Fruit fly (Drosophila melanogaster) whole organism, embryonic: ENCODE results near the gene ppk24.
A peak's percentile ranks its signal among the peaks of the same experiment; 100 is the strongest.

ENCODE experiments used
- Blimp-1 ChIP-seq: fragments of 200-800 bp; sonication (Bioruptor generic); optimal IDR thresholded peaks from 3 replicates; lab custom pipeline; 2018; ENCODE audit warnings: missing biosample characterization, missing genetic modification characterization, mild to moderate bottlenecking, moderate library complexity, missing genetic modification reagents
- CG10959 ChIP-seq: fragments of 200-800 bp; sonication (Bioruptor generic); IDR thresholded peaks from 2 replicates; pipeline ENCODE4 v1.3.6; 2022; ENCODE audit warnings: missing biosample characterization, missing genetic modification characterization
- CG11093 ChIP-seq: fragments of 200-800 bp; sonication (Bioruptor generic); IDR thresholded peaks from 3 replicates; pipeline ENCODE4 v1.3.6; 2022; ENCODE audit warnings: missing biosample characterization, missing genetic modification characterization
- CG11504 ChIP-seq: fragments of 200-800 bp; sonication (Bioruptor generic); optimal IDR thresholded peaks from 3 replicates; lab custom pipeline; 2019; ENCODE audit warnings: missing biosample characterization, mild to moderate bottlenecking, missing genetic modification characterization, moderate library complexity
- CG11560 ChIP-seq: fragments of 200-800 bp; sonication (Bioruptor generic); IDR thresholded peaks from 3 replicates; pipeline ENCODE4 v1.3.6; 2022; ENCODE audit warnings: missing biosample characterization, missing genetic modification characterization
- CG11695 ChIP-seq: fragments of 200-800 bp; sonication (Bioruptor generic); IDR thresholded peaks from 3 replicates; pipeline ENCODE4 v1.3.6; 2022; ENCODE audit warnings: missing biosample characterization, missing genetic modification characterization
- CG12391 ChIP-seq: fragments of 200-800 bp; sonication (Bioruptor generic); optimal IDR thresholded peaks from 3 replicates; lab custom pipeline; 2018; ENCODE audit warnings: missing biosample characterization, mild to moderate bottlenecking, missing genetic modification characterization, moderate library complexity
- CG14014 ChIP-seq: fragments of 200-800 bp; sonication (Bioruptor generic); IDR thresholded peaks from 2 replicates; pipeline ENCODE4 v1.3.6; 2022; ENCODE audit warnings: missing biosample characterization, missing genetic modification characterization
- CG15479 ChIP-seq: fragments of 200-800 bp; sonication (Bioruptor generic); optimal IDR thresholded peaks from 3 replicates; lab custom pipeline; 2019; ENCODE audit warnings: missing biosample characterization, mild to moderate bottlenecking, missing genetic modification characterization, moderate library complexity
- CG2202 ChIP-seq: fragments of 200-800 bp; sonication (Bioruptor generic); optimal IDR thresholded peaks from 2 replicates; lab custom pipeline; 2018; ENCODE audit warnings: missing biosample characterization, mild to moderate bottlenecking, missing genetic modification characterization
- CG31441 ChIP-seq: fragments of 200-800 bp; sonication (Bioruptor generic); IDR thresholded peaks from 2 replicates; pipeline ENCODE4 v1.3.6; 2022; ENCODE audit warnings: missing biosample characterization, missing genetic modification characterization
- CG3163 ChIP-seq: fragments of 200-800 bp; sonication (Bioruptor generic); optimal IDR thresholded peaks from 3 replicates; lab custom pipeline; 2016; ENCODE audit warnings: missing biosample characterization, missing genetic modification characterization
- CG34422 ChIP-seq: fragments of 200-800 bp; sonication (Bioruptor generic); IDR thresholded peaks from 3 replicates; pipeline ENCODE4 v1.3.6; 2022; ENCODE audit warnings: missing biosample characterization, missing genetic modification characterization
- CG4328 ChIP-seq: fragments of 200-800 bp; sonication (Bioruptor generic); optimal IDR thresholded peaks from 3 replicates; lab custom pipeline; 2017; ENCODE audit warnings: missing biosample characterization, missing genetic modification reagents, missing genetic modification characterization
- CG43689 ChIP-seq: fragments of 200-800 bp; sonication (Bioruptor generic); IDR thresholded peaks from 2 replicates; pipeline ENCODE4 v1.3.6; 2022; ENCODE audit warnings: missing biosample characterization, missing genetic modification characterization
- CG6654 ChIP-seq: fragments of 200-800 bp; sonication (Bioruptor generic); optimal IDR thresholded peaks from 2 replicates; lab custom pipeline; 2017; ENCODE audit warnings: missing biosample characterization, mild to moderate bottlenecking, missing genetic modification characterization
- CG6683 ChIP-seq: fragments of 200-800 bp; sonication (Bioruptor generic); optimal IDR thresholded peaks from 2 replicates; lab custom pipeline; 2017; ENCODE audit warnings: missing biosample characterization, mild to moderate bottlenecking, missing genetic modification characterization, missing genetic modification reagents
- CG7928 ChIP-seq: fragments of 200-800 bp; sonication (Bioruptor generic); optimal IDR thresholded peaks from 2 replicates; lab custom pipeline; 2017; ENCODE audit warnings: missing biosample characterization, mild to moderate bottlenecking, missing genetic modification characterization
- CG8281 ChIP-seq: fragments of 200-800 bp; sonication (Bioruptor generic); optimal IDR thresholded peaks from 2 replicates; lab custom pipeline; 2018; ENCODE audit warnings: missing biosample characterization, mild to moderate bottlenecking, missing genetic modification characterization, moderate library complexity
- CG8944 ChIP-seq: fragments of 200-800 bp; sonication (Bioruptor generic); optimal IDR thresholded peaks from 3 replicates; lab custom pipeline; 2016; ENCODE audit warnings: missing biosample characterization, missing genetic modification characterization
- Camta ChIP-seq: fragments of 200-800 bp; sonication (Bioruptor generic); optimal IDR thresholded peaks from 2 replicates; lab custom pipeline; 2016; ENCODE audit warnings: missing biosample characterization, missing genetic modification characterization
- CrebB ChIP-seq: fragments of 200-800 bp; sonication (Bioruptor generic); optimal IDR thresholded peaks from 3 replicates; lab custom pipeline; 2018; ENCODE audit warnings: missing biosample characterization, mild to moderate bottlenecking, missing genetic modification characterization
- Dip3 ChIP-seq: fragments of 200-800 bp; sonication (Bioruptor generic); optimal IDR thresholded peaks from 3 replicates; lab custom pipeline; 2016; ENCODE audit warnings: missing biosample characterization, missing genetic modification characterization
- Drgx ChIP-seq: fragments of 200-800 bp; sonication (Bioruptor generic); IDR thresholded peaks from 2 replicates; pipeline ENCODE4 v1.3.6; 2022; ENCODE audit warnings: missing biosample characterization, missing genetic modification characterization
- Gug ChIP-seq: fragments of 200-800 bp; sonication (Bioruptor generic); IDR thresholded peaks from 4 replicates; pipeline ENCODE4 v1.3.6; 2022; ENCODE audit warnings: missing biosample characterization, missing genetic modification characterization
- Hr51 ChIP-seq, 2 experiments: fragments of 200-800 bp; sonication (Bioruptor generic); optimal IDR thresholded peaks; 2 replicates in 1 of 2; 3 replicates in 1 of 2; lab custom pipeline; 2016 to 2018; ENCODE audit warnings: missing biosample characterization in 2 of 2, missing genetic modification characterization in 2 of 2, mild to moderate bottlenecking in 1 of 2, moderate library complexity in 1 of 2
- Mes4 ChIP-seq: fragments of 200-800 bp; sonication (Bioruptor generic); optimal IDR thresholded peaks from 2 replicates; lab custom pipeline; 2016; ENCODE audit warnings: missing biosample characterization, missing genetic modification characterization
- NFAT ChIP-seq: fragments of 200-800 bp; sonication (Bioruptor generic); IDR thresholded peaks from 2 replicates; pipeline ENCODE4 v1.3.6; 2022; ENCODE audit warnings: missing biosample characterization, missing genetic modification characterization
- Neu2 ChIP-seq: fragments of 200-800 bp; sonication (Bioruptor generic); optimal IDR thresholded peaks from 3 replicates; lab custom pipeline; 2016; ENCODE audit warnings: missing biosample characterization, missing genetic modification characterization, borderline replicate concordance
- Pdp1 ChIP-seq, 2 experiments: fragments of 200-800 bp; sonication (Bioruptor generic); optimal IDR thresholded peaks; 3 replicates each; lab custom pipeline; 2016; ENCODE audit warnings: missing biosample characterization in 2 of 2, missing genetic modification characterization in 2 of 2, mild to moderate bottlenecking in 1 of 2, moderate library complexity in 1 of 2
- Ptx1 ChIP-seq: fragments of 200-800 bp; sonication (Bioruptor generic); IDR thresholded peaks from 2 replicates; pipeline ENCODE4 v1.3.6; 2022; ENCODE audit warnings: missing biosample characterization, missing genetic modification characterization
- Sox102F ChIP-seq: fragments of 200-800 bp; sonication (Bioruptor generic); optimal IDR thresholded peaks from 2 replicates; lab custom pipeline; 2018; ENCODE audit warnings: missing biosample characterization, mild to moderate bottlenecking, missing genetic modification characterization, moderate library complexity
- Stat92E ChIP-seq, 3 experiments: fragments of >200 bp in 2 of 3; fragments of 200-800 bp in 1 of 3; sonication (Bioruptor generic) in 1 of 3; optimal IDR thresholded peaks; 2 replicates each; lab custom pipeline; 2017 to 2019; ENCODE audit warnings: missing biosample characterization in 3 of 3, missing genetic modification characterization in 3 of 3, mild to moderate bottlenecking in 1 of 3, moderate library complexity in 1 of 3
- Usf ChIP-seq: fragments of 200-800 bp; sonication (Bioruptor generic); optimal IDR thresholded peaks from 2 replicates; lab custom pipeline; 2017; ENCODE audit warnings: missing genotype, missing biosample characterization, missing genetic modification characterization
- Vsx1 ChIP-seq: fragments of 200-800 bp; sonication (Bioruptor generic); optimal IDR thresholded peaks from 2 replicates; lab custom pipeline; 2017; ENCODE audit warnings: missing biosample characterization, mild to moderate bottlenecking, missing genetic modification characterization, missing genetic modification reagents
- Xrp1 ChIP-seq: fragments of 200-800 bp; sonication (Bioruptor generic); IDR thresholded peaks from 2 replicates; pipeline ENCODE4 v1.3.6; 2022; ENCODE audit warnings: missing biosample characterization, missing genetic modification characterization
- al ChIP-seq: fragments of 200-800 bp; sonication (Bioruptor generic); IDR thresholded peaks from 2 replicates; pipeline ENCODE4 v1.3.6; 2022; ENCODE audit warnings: missing biosample characterization, missing genetic modification characterization
- ara ChIP-seq: fragments of 200-800 bp; sonication (Bioruptor generic); IDR thresholded peaks from 2 replicates; pipeline ENCODE4 v1.3.6; 2022; ENCODE audit warnings: missing biosample characterization, missing genetic modification characterization
- ci ChIP-seq: fragments of 200-800 bp; sonication (Bioruptor generic); IDR thresholded peaks from 3 replicates; pipeline ENCODE4 v1.3.6; 2022; ENCODE audit warnings: missing biosample characterization, missing genetic modification characterization
- crc ChIP-seq: fragments of 200-800 bp; sonication (Bioruptor generic); optimal IDR thresholded peaks from 2 replicates; lab custom pipeline; 2016; ENCODE audit warnings: missing biosample characterization, missing genetic modification characterization
- dmrt99B ChIP-seq: fragments of 200-800 bp; sonication (Bioruptor generic); optimal IDR thresholded peaks from 2 replicates; lab custom pipeline; 2018; ENCODE audit warnings: missing biosample characterization, mild to moderate bottlenecking, missing genetic modification characterization, moderate library complexity
- eve ChIP-seq, 2 experiments: fragments of >200 bp; optimal IDR thresholded peaks; 2 replicates each; lab custom pipeline; 2017; ENCODE audit warnings: missing biosample characterization in 2 of 2, missing genetic modification characterization in 2 of 2
- kni ChIP-seq: fragments of 200-800 bp; sonication (Bioruptor generic); optimal IDR thresholded peaks from 3 replicates; lab custom pipeline; 2017; ENCODE audit warnings: mild to moderate bottlenecking, missing biosample characterization, missing genetic modification reagents, missing genetic modification characterization
- nerfin-1 ChIP-seq: fragments of 200-800 bp; sonication (Bioruptor generic); optimal IDR thresholded peaks from 3 replicates; lab custom pipeline; 2019; ENCODE audit warnings: missing biosample characterization, mild to moderate bottlenecking, missing genetic modification characterization, moderate library complexity
- pb ChIP-seq: fragments of 200-800 bp; sonication (Bioruptor generic); optimal IDR thresholded peaks from 3 replicates; lab custom pipeline; 2016; ENCODE audit warnings: missing biosample characterization, missing genetic modification characterization
- pros ChIP-seq: fragments of 200-800 bp; sonication (Bioruptor generic); optimal IDR thresholded peaks from 3 replicates; lab custom pipeline; 2019; ENCODE audit warnings: missing biosample characterization, mild to moderate bottlenecking, missing genetic modification characterization, moderate library complexity
- sens ChIP-seq: fragments of 200-800 bp; sonication (Bioruptor generic); peaks from one replicate; lab custom pipeline; 2016; ENCODE audit warnings: missing biosample characterization, missing genetic modification characterization
- sima ChIP-seq: fragments of 200-800 bp; sonication (Bioruptor generic); optimal IDR thresholded peaks from 2 replicates; lab custom pipeline; 2016; ENCODE audit warnings: missing biosample characterization, missing genetic modification characterization
- tll ChIP-seq, 2 experiments: fragments of 200-800 bp in 1 of 2; fragments of >200 bp in 1 of 2; sonication (Bioruptor generic) in 1 of 2; optimal IDR thresholded peaks; 2 replicates each; lab custom pipeline; 2017 to 2019; ENCODE audit warnings: missing biosample characterization in 2 of 2, missing genetic modification characterization in 2 of 2, mild to moderate bottlenecking in 1 of 2, moderate library complexity in 1 of 2
- usp ChIP-seq: fragments of >200 bp; optimal IDR thresholded peaks from 2 replicates; lab custom pipeline; 2017; ENCODE audit warnings: missing biosample characterization, missing genetic modification characterization
- wor ChIP-seq: fragments of 200-800 bp; sonication (Bioruptor generic); IDR thresholded peaks from 2 replicates; pipeline ENCODE4 v1.3.6; 2022; ENCODE audit warnings: missing biosample characterization, missing genetic modification characterization
- zen2 ChIP-seq: fragments of 200-800 bp; sonication (Bioruptor generic); IDR thresholded peaks from 3 replicates; pipeline ENCODE4 v1.3.6; 2022; ENCODE audit warnings: missing biosample characterization, missing genetic modification characterization; ENCODE audit not compliant: partially characterized antibody

The ppk24 gene

dm6 chr3R:31243079-31243668 lies 22.4 kb upstream of the ppk24 start:
- TF ChIP-seq CG8944 (no peak), dmrt99B (peak; percentile 12), tll (GFP tag; optimal IDR thresholded peaks at IDR 0.05; lab: Kevin White, UChicago) (no peak), usp (no peak), CG8281 (tag; lab: Kevin White, UChicago) (peak; percentile 99), CrebB (tag; lab: Kevin White, UChicago) (no peak), Usf (GFP tag; lab: Kevin White, UChicago) (no peak), eve (GFP tag; optimal IDR thresholded peaks at IDR 0.05; lab: Kevin White, UChicago) (peak in 1 of 2 experiments; percentile 72), zen2 (no peak), Drgx (peak; percentile 68), ci (GFP tag; lab: Robert Waterston, UW) (0 out of 3 replicates have a peak, but pooled peaks have one; percentile 25), CG4328 (GFP tag; lab: Kevin White, UChicago) (no peak), Ptx1 (no peak), CG11504 (peak; percentile 8), ara (GFP tag; lab: Robert Waterston, UW) (no peak), Mes4 (no peak), nerfin-1 (tag; lab: Kevin White, UChicago) (no peak), Sox102F (peak; percentile 8), CG34422 (GFP tag; lab: Robert Waterston, UW) (no peak), Camta (GFP tag; lab: Kevin White, UChicago) (no peak), CG7928 (GFP tag; lab: Kevin White, UChicago) (no peak), Xrp1 (0 out of 2 replicates have a peak, but pooled peaks have one; percentile 18), CG2202 (tag; lab: Kevin White, UChicago) (no peak), CG10959 (GFP tag; lab: Robert Waterston, UW) (no peak), CG15479 (no peak), pb (GFP tag; lab: Kevin White, UChicago) (no peak), NFAT (GFP tag; lab: Robert Waterston, UW) (no peak), sens (GFP tag; lab: Kevin White, UChicago) (no peak), CG3163 (GFP tag; lab: Kevin White, UChicago) (no peak), CG14014 (GFP tag; lab: Robert Waterston, UW) (no peak), Hr51 (GFP tag; optimal IDR thresholded peaks at IDR 0.05; lab: Kevin White, UChicago) (peak in 1 of 2 experiments; percentile 17), Dip3 (GFP tag; lab: Kevin White, UChicago) (no peak), al (GFP tag; lab: Robert Waterston, UW) (no peak), wor (no peak), CG11093 (GFP tag; lab: Robert Waterston, UW) (no peak), crc (no peak), Vsx1 (no peak), CG6683 (no peak)
- TF ChIP-seq, all 482 proteins: peak for 9

dm6 chr3R:31245785-31246184 lies 19.7 kb upstream of the ppk24 start:
- TF ChIP-seq CG11560 (0 out of 3 replicates have a peak, but pooled peaks have one; percentile 8), Stat92E (GFP tag; optimal IDR thresholded peaks at IDR 0.05; lab: Kevin White, UChicago) (no peak), CG31441 (GFP tag; lab: Robert Waterston, UW) (no peak), CG6654 (GFP tag; lab: Kevin White, UChicago) (no peak), eve (GFP tag; optimal IDR thresholded peaks at IDR 0.05; lab: Kevin White, UChicago) (no peak), Gug (GFP tag; lab: Robert Waterston, UW) (no peak), kni (peak; percentile 46), CG12391 (tag; lab: Kevin White, UChicago) (no peak), CG43689 (GFP tag; lab: Robert Waterston, UW) (no peak), CG11695 (GFP tag; lab: Robert Waterston, UW) (no peak), pros (GFP tag; lab: Kevin White, UChicago) (peak; percentile 26), Pdp1 (GFP tag; optimal IDR thresholded peaks at IDR 0.05; lab: Kevin White, UChicago) (peak in 1 of 2 experiments; percentile 41), sima (GFP tag; lab: Kevin White, UChicago) (no peak), Neu2 (GFP tag; lab: Kevin White, UChicago) (no peak), Hr51 (GFP tag; optimal IDR thresholded peaks at IDR 0.05; lab: Kevin White, UChicago) (no peak), Blimp-1 (GFP tag; lab: Kevin White, UChicago) (peak; percentile 92)
